Worm (Caenorhabditis elegans) whole organism, L1 larva: ENCODE data around the gene ntl-4.

ENCODE experiments used
- alr-1 ChIP-seq: fragments of 200-800 bp; sonication (Bioruptor generic); optimal IDR thresholded peaks from 2 replicates; lab custom pipeline; 2018; ENCODE audit warnings: borderline replicate concordance, mild to moderate bottlenecking, missing genetic modification characterization, missing compliant biosample characterization
- egl-27 ChIP-seq, 2 experiments: fragments of 150-350 bp in 1 of 2; sonication (generic microtip); optimal IDR thresholded peaks; 3 replicates each; lab custom pipeline; 2017 to 2018; ENCODE audit warnings: missing biosample characterization in 2 of 2, missing genetic modification characterization in 2 of 2, missing genetic modification reagents in 2 of 2
- fos-1 ChIP-seq: fragments of 150-350 bp; optimal IDR thresholded peaks from 2 replicates; lab custom pipeline; 2014; ENCODE audit warnings: missing biosample characterization, missing genetic modification characterization
- jun-1 ChIP-seq: fragments of 150-350 bp; optimal IDR thresholded peaks from 2 replicates; lab custom pipeline; 2014; ENCODE audit warnings: missing biosample characterization, missing genetic modification reagents, missing genetic modification characterization
- lir-3 ChIP-seq: sonication (generic microtip); optimal IDR thresholded peaks from 2 replicates; lab custom pipeline; 2016; ENCODE audit warnings: mild to moderate bottlenecking, missing genetic modification characterization, moderate library complexity, missing compliant biosample characterization; ENCODE audit not compliant: poor library complexity
- lsy-2 ChIP-seq, 2 experiments: fragments of 150-350 bp; optimal IDR thresholded peaks; 2 replicates each; lab custom pipeline; 2014; ENCODE audit warnings: missing biosample characterization in 2 of 2, missing genetic modification characterization in 2 of 2
- nhr-71 ChIP-seq: sonication (generic microtip); optimal IDR thresholded peaks from 2 replicates; lab custom pipeline; 2016; ENCODE audit warnings: mild to moderate bottlenecking, missing genetic modification characterization, moderate library complexity, missing compliant biosample characterization
- pqm-1 ChIP-seq: sonication (generic microtip); optimal IDR thresholded peaks from 3 replicates; lab custom pipeline; 2017; ENCODE audit warnings: missing biosample characterization, missing genetic modification characterization
- rnt-1 ChIP-seq: sonication (generic microtip); optimal IDR thresholded peaks from 2 replicates; lab custom pipeline; 2016; ENCODE audit warnings: mild to moderate bottlenecking, missing genetic modification characterization, moderate library complexity, missing compliant biosample characterization
- snpc-4 ChIP-seq: fragments of 150-350 bp; optimal IDR thresholded peaks from 2 replicates; lab custom pipeline; 2014; ENCODE audit warnings: missing biosample characterization, missing genetic modification characterization
- sptf-1 ChIP-seq: fragments of 150-350 bp; optimal IDR thresholded peaks from 2 replicates; lab custom pipeline; 2014; ENCODE audit warnings: missing biosample characterization, missing genetic modification characterization
- unc-62 ChIP-seq: fragments of 150-350 bp; optimal IDR thresholded peaks from 2 replicates; lab custom pipeline; 2014; ENCODE audit warnings: missing biosample characterization, missing genetic modification reagents, missing genetic modification characterization

DNA sequence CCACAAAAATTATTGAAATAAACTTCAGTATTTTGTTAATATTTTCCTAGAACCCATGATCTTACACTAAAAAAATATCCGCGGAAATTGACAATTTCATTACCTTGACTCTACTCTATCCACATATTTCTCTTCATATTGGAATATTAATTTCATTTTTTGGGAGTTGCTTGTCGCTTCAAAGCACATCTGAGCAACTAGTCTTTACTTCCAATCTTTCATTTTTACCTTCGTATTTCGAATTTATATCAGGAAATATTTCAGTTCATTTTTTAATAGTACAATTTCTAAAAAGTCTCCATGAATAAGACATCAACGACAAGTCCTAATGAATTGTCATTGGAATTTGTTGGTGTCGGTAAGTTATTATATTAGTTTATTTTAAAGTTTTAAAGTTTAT, 31.4 kb upstream of the ntl-4 start, which contains the start of gene srt-73:
- TF ChIP-seq fos-1: no peak
- no peak for TF ChIP-seq unc-62 (GFP tag; lab: Kevin White, UChicago)
- TF ChIP-seq jun-1 (tag; lab: Kevin White, UChicago): no peak
- TF ChIP-seq lsy-2 (tag; optimal IDR thresholded peaks at IDR 0.05; lab: Kevin White, UChicago): no peak
- TF ChIP-seq nhr-71 (tag; lab: Kevin White, UChicago): no peak
- no peak for TF ChIP-seq egl-27 (tag; optimal IDR thresholded peaks at IDR 0.05; lab: Kevin White, UChicago)
- TF ChIP-seq alr-1 (tag; lab: Kevin White, UChicago): no peak
- TF ChIP-seq lir-3: no peak
- no peak for TF ChIP-seq pqm-1 (tag; lab: Kevin White, UChicago)
- TF ChIP-seq sptf-1 (tag; lab: Kevin White, UChicago): no peak
- no peak for TF ChIP-seq rnt-1
- no peak for TF ChIP-seq snpc-4 (tag; lab: Kevin White, UChicago)
